Worm (Caenorhabditis elegans): ENCODE results near the gene M03E7.1.
"Not testable (repeated sequence)": the region's sequence is repeated elsewhere in the genome, so short reads cannot be mapped to it uniquely, and the experiment has no call there.

Gene M03E7.1

DNA sequence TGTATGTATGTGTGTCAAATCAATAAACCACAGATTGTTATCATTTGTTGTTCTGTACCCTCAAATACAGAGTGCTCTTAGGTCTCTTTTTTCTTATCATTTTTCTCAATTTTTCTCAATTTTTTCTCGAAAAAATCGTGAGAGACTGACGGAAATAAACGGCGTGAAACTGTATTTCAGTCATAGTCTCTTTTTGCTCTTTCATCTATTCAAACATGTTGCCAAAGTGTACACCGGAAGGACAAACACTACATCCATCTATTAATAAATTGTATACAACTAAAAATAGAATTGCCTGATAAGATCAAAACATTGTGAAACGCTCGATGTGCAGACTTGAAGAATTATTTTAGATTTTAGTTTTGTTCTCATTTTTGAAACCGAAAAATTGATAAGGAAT lies 13.0 kb downstream of the M03E7.1 start:
- TF ChIP-seq nhr-237 (tag; optimal IDR thresholded peaks at IDR 0.05) (no peak), efl-1 (optimal IDR thresholded peaks at IDR 0.05) (no peak), efl-1 (GFP tag; optimal IDR thresholded peaks at IDR 0.05 in 1 of 2) (peak in 1 of 2 experiments; percentile 80), F16B12.6 (tag; optimal IDR thresholded peaks at IDR 0.05) (no peak), ceh-8 (GFP tag; optimal IDR thresholded peaks at IDR 0.05) (no peak), nhr-11 (tag; optimal IDR thresholded peaks at IDR 0.05) (no peak), snpc-4 (tag; optimal IDR thresholded peaks at IDR 0.05) (no peak), hlh-17 (GFP tag; optimal IDR thresholded peaks at IDR 0.05; ENCODE audit: borderline replicate concordance) (no peak), elt-2 (tag; optimal IDR thresholded peaks at IDR 0.05) (peak; percentile 57), vab-15 (tag; optimal IDR thresholded peaks at IDR 0.05) (no peak), lin-14 (GFP tag; optimal IDR thresholded peaks at IDR 0.05) (no peak), rnt-1 (tag; optimal IDR thresholded peaks at IDR 0.05) (no peak), hpl-2 (GFP tag; optimal IDR thresholded peaks at IDR 0.05) (no peak), ama-1 (optimal IDR thresholded peaks at IDR 0.05) (no peak)

DNA sequence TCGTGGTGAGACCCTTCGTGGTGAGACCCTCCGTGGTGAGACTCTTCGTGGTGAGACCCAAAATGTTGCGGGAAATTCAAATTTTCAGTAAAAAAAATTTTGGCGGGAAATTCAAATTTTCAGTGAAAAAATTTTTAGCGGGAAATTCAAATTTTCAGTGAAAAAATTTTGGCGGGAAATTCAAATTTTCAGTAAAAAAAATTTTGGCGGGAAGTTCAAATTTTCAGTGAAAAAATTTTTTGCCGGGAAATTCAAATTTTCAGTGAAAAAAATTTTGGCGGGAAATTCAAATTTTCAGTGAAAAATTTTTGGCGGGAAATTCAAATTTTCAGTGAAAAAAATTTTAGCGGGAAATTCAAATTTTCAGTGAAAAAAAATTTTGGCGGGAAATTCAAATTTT lies 18.6 kb downstream of the M03E7.1 start:
- TF ChIP-seq unc-98 (GFP tag; IDR thresholded peaks at IDR 0.05) (peak; percentile 15; the same call in 1 of the 2 replicates), efl-1 (GFP tag; optimal IDR thresholded peaks at IDR 0.05 in 1 of 2) (peak; percentile 34 to 62)
- TF ChIP-seq efl-1 (optimal IDR thresholded peaks at IDR 0.05), result not testable (repeated sequence)

DNA sequence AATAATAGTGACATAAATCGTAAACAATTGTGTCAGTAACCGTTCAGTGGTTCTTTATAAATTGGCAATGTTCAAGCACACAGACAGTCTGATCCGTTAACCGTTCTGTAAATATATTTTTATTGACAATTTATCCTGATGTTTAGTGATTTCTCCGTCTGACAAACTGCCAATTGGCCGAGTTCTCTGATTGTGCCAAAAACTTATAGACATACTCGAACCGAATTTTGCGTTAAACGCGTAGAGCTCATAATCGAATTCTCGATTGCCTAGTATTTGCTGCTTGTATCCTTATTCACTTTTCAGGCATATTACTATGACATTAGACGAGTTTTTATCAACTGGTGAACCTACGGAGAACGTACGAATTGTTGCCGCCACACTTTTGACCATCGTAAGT lies 22.7 kb downstream of the M03E7.1 start, which contains the start of gene srx-117:
Gene srx-117, plus strand, starts transcription at position 301 of the 400 bp plus-strand sequence.
- TF ChIP-seq nhr-47 (tag; optimal IDR thresholded peaks at IDR 0.05), result no peak
- no peak for TF ChIP-seq efl-3 (GFP tag; optimal IDR thresholded peaks at IDR 0.05)
- TF ChIP-seq mef-2 (tag; optimal IDR thresholded peaks at IDR 0.05), result no peak
- TF ChIP-seq ztf-11 (tag; optimal IDR thresholded peaks at IDR 0.05), result no peak
- no peak for TF ChIP-seq ceh-90 (tag; optimal IDR thresholded peaks at IDR 0.05)
- TF ChIP-seq mep-1 (tag; optimal IDR thresholded peaks at IDR 0.05), result no peak
- no peak for TF ChIP-seq hpl-2 (GFP tag; optimal IDR thresholded peaks at IDR 0.05)
- TF ChIP-seq C16A3.4 (tag; optimal IDR thresholded peaks at IDR 0.05), result no peak
- TF ChIP-seq ceh-82 (tag; optimal IDR thresholded peaks at IDR 0.05), result no peak
- no peak for TF ChIP-seq C04F5.9 (tag; optimal IDR thresholded peaks at IDR 0.05)
- TF ChIP-seq hlh-4 (tag; optimal IDR thresholded peaks at IDR 0.05), result no peak
- no peak for TF ChIP-seq grh-1 (GFP tag; IDR thresholded peaks at IDR 0.05)
- no peak for TF ChIP-seq snpc-4 (tag; optimal IDR thresholded peaks at IDR 0.05)
- no peak for TF ChIP-seq sptf-1 (tag; optimal IDR thresholded peaks at IDR 0.05)
- TF ChIP-seq nhr-85 (tag), result no peak
- no peak for TF ChIP-seq elt-2 (tag; optimal IDR thresholded peaks at IDR 0.05)

DNA sequence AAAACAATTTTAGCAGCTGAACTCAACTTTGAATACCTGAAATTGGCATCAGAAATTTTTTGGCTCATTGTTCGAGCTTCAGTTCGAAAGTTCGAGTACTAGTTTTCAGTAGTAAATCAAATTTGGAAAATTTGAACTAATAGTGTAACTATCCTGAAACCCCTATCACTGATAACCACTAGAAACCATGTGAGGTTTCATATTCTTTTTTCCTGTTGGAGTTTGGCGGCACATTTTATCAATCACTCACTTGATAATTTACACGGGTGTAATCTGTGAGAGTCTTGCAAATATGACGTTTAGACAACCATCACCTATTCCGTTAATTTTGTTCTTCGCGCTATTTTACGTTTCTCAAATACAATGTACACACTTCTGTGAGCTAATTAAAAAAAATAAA lies 25.9 kb downstream of the M03E7.1 start, which contains the start of gene C14C11.4:
Gene C14C11.4, plus strand, starts transcription at position 252 of the 400 bp plus-strand sequence.
- TF ChIP-seq unc-130 (tag; optimal IDR thresholded peaks at IDR 0.05), result no peak
- peak; percentile 53 for TF ChIP-seq elt-2 (tag; optimal IDR thresholded peaks at IDR 0.05)
- TF ChIP-seq C16A3.4 (tag; optimal IDR thresholded peaks at IDR 0.05), result no peak
- no peak for TF ChIP-seq egl-13 (tag; optimal IDR thresholded peaks at IDR 0.05)
- TF ChIP-seq vab-15 (tag; optimal IDR thresholded peaks at IDR 0.05), result no peak
- no peak for TF ChIP-seq nhr-85 (tag)
- no peak for TF ChIP-seq efl-1 (optimal IDR thresholded peaks at IDR 0.05)
- peak in 1 of 2 experiments; percentile 67 for TF ChIP-seq efl-1 (GFP tag; optimal IDR thresholded peaks at IDR 0.05 in 1 of 2)
- TF ChIP-seq lin-15B (tag; optimal IDR thresholded peaks at IDR 0.05), result no peak
- TF ChIP-seq snu-23 (GFP tag; optimal IDR thresholded peaks at IDR 0.05), result no peak

DNA sequence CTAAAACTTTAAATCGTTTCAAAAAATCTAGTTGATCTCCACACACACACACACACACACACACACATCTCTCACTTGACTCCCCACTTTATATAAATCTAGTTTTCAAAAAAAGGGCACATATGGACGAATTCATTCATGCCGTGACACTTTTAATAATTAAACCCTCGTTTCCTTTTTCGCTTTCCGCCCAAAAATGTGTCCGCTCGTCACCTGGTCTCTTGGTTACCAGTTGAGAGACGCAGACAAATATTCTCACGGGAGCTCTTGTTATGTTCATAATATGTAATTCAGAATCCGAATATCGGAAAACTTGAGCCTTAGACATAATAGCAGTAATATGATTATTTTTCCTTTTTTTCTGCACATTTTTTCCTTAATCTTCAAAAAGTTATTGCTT lies 30.4 kb downstream of the M03E7.1 start:
- no peak for TF ChIP-seq nhr-47 (tag; optimal IDR thresholded peaks at IDR 0.05)
- no peak for TF ChIP-seq hpl-2 (GFP tag; optimal IDR thresholded peaks at IDR 0.05)
- TF ChIP-seq lir-3 (tag; optimal IDR thresholded peaks at IDR 0.05; ENCODE audit: poor library complexity), result no peak
- TF ChIP-seq ztf-11 (tag; optimal IDR thresholded peaks at IDR 0.05), result no peak
- TF ChIP-seq pax-3 (tag; optimal IDR thresholded peaks at IDR 0.05), result no peak
- peak; percentile 12 for TF ChIP-seq nhr-71 (tag; optimal IDR thresholded peaks at IDR 0.05)
- no peak for TF ChIP-seq egl-27 (tag; optimal IDR thresholded peaks at IDR 0.05)
- no peak for TF ChIP-seq unc-62 (GFP tag; optimal IDR thresholded peaks at IDR 0.05)
- no peak for TF ChIP-seq snpc-4 (tag; optimal IDR thresholded peaks at IDR 0.05)
- no peak for TF ChIP-seq nhr-84 (tag; optimal IDR thresholded peaks at IDR 0.05)
- no peak for TF ChIP-seq aha-1 (tag; optimal IDR thresholded peaks at IDR 0.05)
- TF ChIP-seq irx-1 (tag; optimal IDR thresholded peaks at IDR 0.05), result no peak
- no peak for TF ChIP-seq nhr-12 (tag; optimal IDR thresholded peaks at IDR 0.05)
- no peak for TF ChIP-seq pqm-1 (tag; optimal IDR thresholded peaks at IDR 0.05)
- TF ChIP-seq unc-30 (tag; optimal IDR thresholded peaks at IDR 0.05), result no peak
- TF ChIP-seq C04F5.9 (tag; optimal IDR thresholded peaks at IDR 0.05), result no peak
- TF ChIP-seq mdl-1 (tag; optimal IDR thresholded peaks at IDR 0.05), result no peak
- TF ChIP-seq fkh-10 (GFP tag; optimal IDR thresholded peaks at IDR 0.05), result no peak
- peak; percentile 78 for TF ChIP-seq fkh-8 (tag; optimal IDR thresholded peaks at IDR 0.05)
- TF ChIP-seq snu-23 (GFP tag; optimal IDR thresholded peaks at IDR 0.05), result peak; percentile 8
